Fruit fly (Drosophila melanogaster): ENCODE data around the gene Mitofilin.

Mitofilin gene

DNA sequence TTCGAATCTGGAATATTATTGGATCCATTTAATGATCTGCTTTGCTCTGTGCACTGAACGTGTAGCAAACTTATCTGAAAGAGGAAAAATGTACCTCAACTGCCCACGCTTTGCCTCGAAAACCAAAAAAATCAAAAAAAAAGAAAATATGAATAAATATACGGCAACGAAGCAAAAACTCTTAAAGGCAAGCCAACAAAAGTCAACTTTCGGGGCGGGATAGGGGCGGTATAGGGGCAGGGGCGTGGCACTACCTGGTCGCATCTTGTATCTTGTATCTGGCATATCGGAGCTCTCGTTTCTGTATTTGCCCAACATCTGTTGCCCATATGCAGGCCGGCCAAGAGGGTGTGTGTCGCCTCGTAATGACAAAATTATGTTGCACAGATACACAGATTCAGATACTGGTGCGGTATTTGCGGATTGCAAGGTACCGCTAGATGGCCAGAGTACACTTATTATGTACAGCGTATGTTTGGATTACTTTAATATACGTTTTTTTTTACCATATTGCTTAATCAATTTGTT is 21.4 kb upstream of the Mitofilin start:
- TF ChIP-seq h (optimal IDR thresholded peaks at IDR 0.05) (no peak), ttk (optimal IDR thresholded peaks at IDR 0.05) (no peak), Myc (optimal IDR thresholded peaks at IDR 0.05) (no peak), psq (optimal IDR thresholded peaks at IDR 0.05) (no peak), Sin3A (optimal IDR thresholded peaks at IDR 0.05) (no peak), insv (optimal IDR thresholded peaks at IDR 0.05) (no peak)

DNA sequence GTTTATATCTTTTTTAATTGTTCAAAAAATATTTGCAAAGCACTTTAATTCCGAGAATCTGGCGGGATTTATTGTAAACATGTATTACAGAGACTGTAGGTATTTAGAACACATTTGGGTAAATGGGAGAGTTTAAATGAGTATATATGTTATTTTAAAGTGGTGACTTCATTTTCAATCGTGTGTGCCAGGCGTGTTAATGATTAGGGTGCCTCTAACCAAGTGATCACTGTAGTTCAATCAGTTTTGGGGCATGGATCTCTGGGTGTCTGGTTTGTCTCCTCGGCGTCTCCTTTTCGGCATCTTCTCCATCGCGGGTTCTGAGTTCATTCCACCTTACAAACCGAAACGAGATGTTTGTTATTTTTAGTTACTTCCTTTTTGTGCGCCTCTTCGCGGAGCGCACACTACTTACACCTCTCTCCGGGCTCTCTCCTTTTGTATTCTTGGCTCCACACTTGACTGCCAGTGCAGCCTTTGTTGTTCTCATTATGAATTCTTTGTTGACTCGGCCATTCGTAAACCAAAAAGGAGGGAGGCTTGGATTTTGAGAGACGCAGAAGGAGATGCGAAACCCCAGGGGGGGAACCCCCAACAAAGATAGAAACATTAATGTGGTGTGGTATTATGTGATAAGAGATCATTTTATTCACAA is 20.7 kb upstream of the Mitofilin start:
- no peak for TF ChIP-seq ttk (optimal IDR thresholded peaks at IDR 0.05)
- TF ChIP-seq Sin3A (optimal IDR thresholded peaks at IDR 0.05) = no peak
- no peak for TF ChIP-seq Myc (optimal IDR thresholded peaks at IDR 0.05)
- no peak for TF ChIP-seq h (optimal IDR thresholded peaks at IDR 0.05)
- TF ChIP-seq insv (optimal IDR thresholded peaks at IDR 0.05) = no peak

DNA sequence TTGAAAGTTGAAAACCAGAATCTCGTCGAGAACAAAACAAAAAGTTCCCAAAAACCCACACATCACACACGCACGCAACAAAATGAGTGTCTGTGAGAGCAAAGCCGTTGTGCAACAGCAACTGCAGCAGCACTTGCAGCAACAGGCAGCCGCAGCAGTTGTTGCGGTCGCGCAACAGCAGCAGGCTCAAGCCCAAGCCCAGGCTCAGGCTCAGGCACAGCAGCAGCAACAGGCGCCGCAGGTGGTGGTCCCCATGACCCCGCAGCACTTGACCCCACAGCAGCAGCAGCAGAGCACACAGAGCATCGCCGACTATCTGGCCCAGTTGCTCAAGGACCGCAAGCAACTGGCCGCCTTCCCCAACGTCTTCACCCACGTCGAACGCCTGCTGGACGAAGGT is 19.8 kb upstream of the Mitofilin start:
- no peak for TF ChIP-seq h (optimal IDR thresholded peaks at IDR 0.05)
- no peak for TF ChIP-seq Sin3A (optimal IDR thresholded peaks at IDR 0.05)
- no peak for TF ChIP-seq Myc (optimal IDR thresholded peaks at IDR 0.05)
- TF ChIP-seq insv (optimal IDR thresholded peaks at IDR 0.05) = no peak
- no peak for TF ChIP-seq psq (optimal IDR thresholded peaks at IDR 0.05)
- peak; percentile 2 for TF ChIP-seq ttk (optimal IDR thresholded peaks at IDR 0.05)

DNA sequence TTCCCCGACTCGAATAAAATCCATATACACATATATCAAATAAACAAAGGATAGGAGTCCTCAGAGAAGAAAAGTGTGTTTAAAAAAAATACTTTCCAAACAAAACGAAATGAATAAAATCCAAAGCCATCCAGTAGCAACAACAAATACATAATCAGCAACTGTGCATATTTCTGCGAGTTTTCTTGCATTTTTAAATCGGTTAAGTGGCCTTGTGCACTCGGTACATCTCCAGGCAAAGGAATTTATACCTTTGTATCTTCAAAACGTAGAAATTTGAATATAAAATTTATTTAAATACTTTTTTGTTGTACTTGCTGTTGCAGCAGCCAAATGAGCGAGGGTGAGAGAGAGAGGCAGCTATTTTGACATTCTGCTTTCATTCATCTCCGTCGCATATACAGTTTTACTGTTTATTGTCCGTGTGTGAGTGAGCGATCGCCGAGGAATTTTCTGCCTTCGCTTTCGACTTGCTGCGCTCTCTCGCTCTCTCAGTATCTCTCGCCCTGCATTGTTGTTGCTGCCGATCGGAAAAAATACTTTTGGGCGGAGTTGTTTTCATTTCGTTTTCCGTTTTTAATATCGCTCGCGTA is 19.2 kb upstream of the Mitofilin start:
- no peak for TF ChIP-seq Sin3A (optimal IDR thresholded peaks at IDR 0.05)
- no peak for TF ChIP-seq ttk (optimal IDR thresholded peaks at IDR 0.05)
- no peak for TF ChIP-seq Myc (optimal IDR thresholded peaks at IDR 0.05)
- TF ChIP-seq insv (optimal IDR thresholded peaks at IDR 0.05) = no peak
- no peak for TF ChIP-seq psq (optimal IDR thresholded peaks at IDR 0.05)
- no peak for TF ChIP-seq h (optimal IDR thresholded peaks at IDR 0.05)

DNA sequence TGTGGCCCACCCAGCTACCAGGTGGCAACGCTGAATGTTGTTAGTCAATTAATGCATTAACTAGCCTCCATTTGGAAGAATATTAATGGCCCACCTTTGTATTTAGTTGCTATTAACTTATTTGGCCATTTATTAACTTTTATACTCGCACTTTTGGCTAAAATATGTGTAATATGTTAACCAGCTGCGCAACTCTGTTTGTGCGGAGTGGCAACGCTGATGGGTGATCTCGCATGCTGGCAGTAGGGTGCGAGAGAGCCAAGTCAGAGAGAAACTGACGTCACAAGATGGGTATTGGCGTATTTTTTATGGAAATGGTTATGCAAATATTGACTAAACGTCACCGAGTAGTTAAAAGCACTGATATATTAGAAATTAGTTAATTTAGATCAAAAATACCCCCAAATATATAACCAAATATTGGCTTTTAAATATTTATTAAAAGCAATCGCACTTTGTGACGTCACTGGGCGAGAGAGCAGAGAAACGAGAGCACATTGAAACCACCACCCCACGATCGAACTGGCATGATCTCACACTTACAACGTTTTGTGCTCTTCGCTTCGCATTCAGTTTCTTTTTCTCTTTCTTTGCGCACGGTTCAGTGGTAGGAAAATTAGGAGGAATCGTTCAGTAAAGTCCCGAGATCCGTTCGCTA is 18.6 kb upstream of the Mitofilin start, which contains the start of gene how:
how (plus strand) TSS at position 567 of the 658 bp plus-strand sequence.
- TF ChIP-seq Myc (optimal IDR thresholded peaks at IDR 0.05) (no peak), ttk (optimal IDR thresholded peaks at IDR 0.05) (no peak), Sin3A (optimal IDR thresholded peaks at IDR 0.05) (no peak), h (optimal IDR thresholded peaks at IDR 0.05) (no peak), psq (optimal IDR thresholded peaks at IDR 0.05) (no peak), insv (optimal IDR thresholded peaks at IDR 0.05) (no peak)

DNA sequence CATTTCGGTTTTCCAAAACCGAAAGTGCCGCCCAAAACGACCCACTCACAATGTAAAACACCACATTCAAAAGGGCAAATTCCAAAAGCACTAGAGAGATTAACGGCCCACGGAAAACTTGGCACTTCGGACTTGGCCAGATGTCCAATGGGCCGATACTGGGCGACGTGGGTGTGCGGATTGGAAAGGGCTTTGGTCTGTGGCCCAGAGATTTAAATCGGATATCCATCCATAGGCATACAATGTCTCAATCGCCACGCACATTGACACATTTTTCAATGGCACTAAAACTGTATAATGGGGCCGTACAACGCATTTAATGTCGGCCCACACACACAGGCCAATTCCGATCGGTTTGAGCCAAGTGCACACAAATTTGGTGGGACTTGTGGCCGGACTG is 17.3 kb upstream of the Mitofilin start:
- TF ChIP-seq psq (optimal IDR thresholded peaks at IDR 0.05) (no peak), Myc (optimal IDR thresholded peaks at IDR 0.05) (no peak), ttk (optimal IDR thresholded peaks at IDR 0.05) (no peak), h (optimal IDR thresholded peaks at IDR 0.05) (no peak), insv (optimal IDR thresholded peaks at IDR 0.05) (no peak), Sin3A (optimal IDR thresholded peaks at IDR 0.05) (no peak)

DNA sequence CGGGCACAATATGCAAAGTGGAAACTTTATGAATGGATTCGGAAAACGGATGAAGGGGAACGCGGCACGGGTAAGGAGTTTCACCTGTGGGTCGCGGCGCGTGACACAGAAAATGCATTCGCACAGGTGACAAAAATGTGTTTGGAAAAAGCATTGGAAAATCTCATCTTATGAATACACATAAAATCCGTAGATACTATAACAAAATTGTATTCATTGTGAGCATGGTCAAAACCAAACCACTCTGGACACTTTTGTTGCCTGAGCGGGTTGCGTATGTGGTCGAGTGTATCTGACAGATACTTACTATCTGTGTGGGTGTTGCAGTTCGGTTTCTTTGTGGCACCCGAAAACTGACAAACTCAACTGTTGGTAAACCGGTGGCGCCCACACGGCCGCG is 16.3 kb upstream of the Mitofilin start:
- TF ChIP-seq psq (optimal IDR thresholded peaks at IDR 0.05) = no peak
- no peak for TF ChIP-seq Sin3A (optimal IDR thresholded peaks at IDR 0.05)
- no peak for TF ChIP-seq insv (optimal IDR thresholded peaks at IDR 0.05)
- no peak for TF ChIP-seq Myc (optimal IDR thresholded peaks at IDR 0.05)
- TF ChIP-seq ttk (optimal IDR thresholded peaks at IDR 0.05) = no peak

DNA sequence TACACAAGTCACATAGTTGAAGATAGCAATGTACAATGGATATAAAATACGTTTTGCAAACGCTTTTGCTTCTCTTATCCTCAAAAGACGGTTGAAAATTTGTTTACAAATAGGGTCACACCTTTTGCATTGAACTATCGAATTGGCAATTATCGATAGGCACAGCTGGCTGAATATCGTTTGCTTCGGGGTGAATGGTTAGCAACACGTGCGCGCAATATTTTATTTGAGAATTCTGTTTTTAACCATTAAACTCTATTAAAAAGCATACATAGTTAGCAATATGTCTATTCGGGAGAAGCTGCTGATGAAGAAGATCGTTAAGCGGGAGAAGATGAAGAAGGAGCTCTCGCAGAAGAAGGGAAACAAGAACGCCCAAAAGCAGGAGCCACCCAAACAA is 12.4 kb upstream of the Mitofilin start:
- TF ChIP-seq h (optimal IDR thresholded peaks at IDR 0.05) = no peak

DNA sequence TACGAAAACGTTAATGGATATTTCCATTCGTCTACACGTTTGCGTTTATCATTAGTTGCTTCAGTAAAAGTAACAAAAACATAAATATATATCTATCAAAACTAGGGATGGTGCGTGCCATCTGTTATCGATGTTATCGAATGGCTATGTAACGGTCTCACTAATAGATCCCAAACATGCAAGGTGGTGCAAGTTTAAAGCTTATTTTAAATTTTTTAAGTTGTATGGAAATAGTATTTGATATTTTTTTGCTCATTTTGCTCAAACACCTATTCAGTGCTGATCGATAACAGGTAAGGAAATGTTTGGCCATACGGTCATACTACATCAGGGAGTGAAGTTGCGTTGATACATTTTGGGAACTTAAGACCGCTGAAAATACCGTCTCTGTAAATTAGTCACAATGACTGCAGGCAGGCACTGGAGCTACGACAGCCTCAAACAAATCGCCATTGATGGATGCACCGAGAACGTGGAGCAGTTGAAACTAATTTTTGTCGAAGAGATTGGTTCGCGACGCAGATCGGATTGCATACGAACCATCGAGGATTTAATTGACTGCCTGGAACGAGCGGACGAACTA is 11.1 kb upstream of the Mitofilin start, which contains the start of the genes CG45099, CG6015, pit and Fadd:
CG45099 (minus strand) TSS at position 127 of the 583 bp plus-strand sequence.
CG6015 (minus strand) TSS at position 127 of the 583 bp plus-strand sequence.
pit (plus strand) TSS at position 139 of the 583 bp plus-strand sequence.
Fadd (plus strand) TSS at position 296 of the 583 bp plus-strand sequence.
- TF ChIP-seq ttk (optimal IDR thresholded peaks at IDR 0.05) = no peak
- no peak for TF ChIP-seq h (optimal IDR thresholded peaks at IDR 0.05)
- TF ChIP-seq Myc (optimal IDR thresholded peaks at IDR 0.05) = no peak
- no peak for TF ChIP-seq insv (optimal IDR thresholded peaks at IDR 0.05)
- TF ChIP-seq psq (optimal IDR thresholded peaks at IDR 0.05) = no peak
- no peak for TF ChIP-seq Sin3A (optimal IDR thresholded peaks at IDR 0.05)

DNA sequence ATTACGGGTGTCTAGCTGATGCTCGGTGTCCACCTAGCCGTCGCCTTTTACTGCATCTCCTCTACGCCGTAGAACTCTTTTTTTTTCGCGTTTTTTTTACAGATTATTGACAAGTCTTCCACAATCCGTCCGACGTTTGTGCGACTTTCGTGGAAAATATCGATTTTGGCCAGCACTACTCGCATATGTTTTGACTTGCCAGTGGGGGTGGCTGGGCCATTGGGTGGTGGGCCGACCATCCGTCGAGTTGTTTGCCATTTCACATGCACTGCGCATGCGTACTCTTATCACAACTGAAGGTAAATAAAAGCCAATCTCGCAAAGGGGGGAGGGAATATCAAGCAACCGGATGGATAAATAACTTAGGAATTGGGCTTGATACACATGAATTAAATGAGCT is 8.6 kb upstream of the Mitofilin start, which contains the start of gene CG13409:
CG13409 (minus strand) TSS at position 163 of the 400 bp plus-strand sequence.
- TF ChIP-seq h (optimal IDR thresholded peaks at IDR 0.05) (no peak), insv (optimal IDR thresholded peaks at IDR 0.05) (no peak), psq (optimal IDR thresholded peaks at IDR 0.05) (no peak), Myc (optimal IDR thresholded peaks at IDR 0.05) (no peak), ttk (optimal IDR thresholded peaks at IDR 0.05) (no peak), Sin3A (optimal IDR thresholded peaks at IDR 0.05) (no peak)

DNA sequence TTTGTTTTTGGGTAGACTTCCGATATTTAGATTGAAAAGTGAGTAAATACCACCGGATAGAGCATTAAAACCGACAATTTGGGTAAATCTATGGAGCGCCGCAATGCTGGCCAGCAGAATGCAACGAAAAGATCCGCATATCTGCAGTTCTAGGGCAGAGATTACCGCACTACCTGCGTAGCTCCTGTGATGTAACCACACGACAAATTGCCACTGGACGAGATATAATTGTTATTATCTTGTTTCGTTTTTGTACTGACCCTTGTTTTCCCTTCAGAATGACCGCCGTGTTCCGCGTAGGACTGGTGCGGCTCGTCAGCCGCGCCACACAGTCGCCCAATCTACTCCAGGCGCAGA is 4.6 kb upstream of the Mitofilin start:
- TF ChIP-seq insv (optimal IDR thresholded peaks at IDR 0.05) = no peak
- TF ChIP-seq psq (optimal IDR thresholded peaks at IDR 0.05) = no peak
- no peak for TF ChIP-seq ttk (optimal IDR thresholded peaks at IDR 0.05)
- TF ChIP-seq Myc (optimal IDR thresholded peaks at IDR 0.05) = no peak
- no peak for TF ChIP-seq h (optimal IDR thresholded peaks at IDR 0.05)
- no peak for TF ChIP-seq Sin3A (optimal IDR thresholded peaks at IDR 0.05)
